Fruit fly (Drosophila melanogaster): ENCODE measurements around the gene CG5056.

Gene CG5056

DNA sequence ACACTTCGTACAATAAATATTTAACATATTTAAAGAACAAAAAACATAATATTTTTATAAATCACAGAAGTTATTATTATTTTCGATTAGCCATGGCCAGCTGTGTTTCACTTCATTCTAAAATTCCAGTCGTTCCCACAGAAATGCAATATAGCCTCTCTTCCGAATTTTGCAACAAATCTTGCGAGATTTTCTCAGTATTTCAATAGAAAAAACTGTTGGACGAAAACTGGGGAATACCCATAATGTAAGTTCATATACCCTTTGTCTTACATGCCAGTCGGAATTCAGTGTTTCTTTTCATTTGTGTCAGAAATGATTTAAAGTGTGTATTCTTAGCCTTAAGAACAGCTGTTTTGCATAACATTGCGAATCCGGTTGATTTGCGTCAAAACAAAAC lies 10.0 kb upstream of the CG5056 start, which contains the start of the genes CtsL4 and ClpP (continued):
- TF ChIP-seq CG3032 (tag; optimal IDR thresholded peaks at IDR 0.05) (peak; percentile 45), CG1621 (tag; optimal IDR thresholded peaks at IDR 0.05) (peak; percentile 61), spab (GFP tag; optimal IDR thresholded peaks at IDR 0.05) (no peak), CG16779 (tag; optimal IDR thresholded peaks at IDR 0.05) (no peak), pdm3 (GFP tag; optimal IDR thresholded peaks at IDR 0.05) (no peak), Eip93F (GFP tag; optimal IDR thresholded peaks at IDR 0.05) (no peak), CG11762 (GFP tag; optimal IDR thresholded peaks at IDR 0.05; ENCODE audit: insufficient read depth) (no peak), CG34406 (GFP tag; optimal IDR thresholded peaks at IDR 0.05) (peak; percentile 40), achi (GFP tag; optimal IDR thresholded peaks at IDR 0.05) (no peak), CG6854 (GFP tag; optimal IDR thresholded peaks at IDR 0.05) (no peak), CG4318 (GFP tag; optimal IDR thresholded peaks at IDR 0.05) (no peak), CG10631 (GFP tag; optimal IDR thresholded peaks at IDR 0.05) (no peak), CG6792 (GFP tag; optimal IDR thresholded peaks at IDR 0.05) (no peak), Ets21C (GFP tag; optimal IDR thresholded peaks at IDR 0.05) (no peak), CG6808 (GFP tag; optimal IDR thresholded peaks at IDR 0.05) (no peak), lz (GFP tag; optimal IDR thresholded peaks at IDR 0.05) (peak; percentile 45), CG15336 (GFP tag; IDR thresholded peaks at IDR 0.05) (no peak), Eip78C (GFP tag) (no peak), CG3919 (GFP tag; optimal IDR thresholded peaks at IDR 0.05) (no peak), CG8632 (GFP tag; optimal IDR thresholded peaks at IDR 0.05) (peak; percentile 37), Sox14 (GFP tag; optimal IDR thresholded peaks at IDR 0.05) (peak; percentile 88)

DNA sequence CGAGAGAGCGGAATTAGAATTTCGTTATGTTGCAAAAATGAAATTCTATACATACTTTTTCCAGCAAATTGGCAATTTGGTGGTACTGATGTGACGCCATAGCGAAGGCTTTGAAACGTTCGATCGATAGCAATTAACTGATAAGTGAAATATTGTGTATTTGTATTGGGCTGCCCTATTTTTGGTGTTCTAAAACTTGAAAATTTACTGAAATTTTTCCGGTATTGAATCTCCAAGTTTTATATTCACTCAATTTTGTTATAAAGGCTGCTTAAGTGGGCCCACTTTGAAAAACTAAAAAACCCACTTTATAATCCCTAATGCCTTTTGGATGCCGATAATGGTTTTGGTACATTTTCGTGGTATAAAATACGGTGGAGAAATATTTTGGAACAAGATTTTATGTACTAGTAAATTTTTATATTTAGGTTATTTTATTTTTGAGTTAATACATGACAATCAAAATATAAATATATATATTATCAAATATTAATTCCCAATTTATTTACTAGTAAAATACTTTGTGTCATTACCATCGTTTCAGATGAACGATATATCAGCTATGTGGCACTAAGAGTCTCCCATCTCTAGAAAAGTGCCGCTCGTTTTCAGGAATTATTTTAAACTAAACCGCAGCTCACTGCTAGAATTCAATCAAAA lies 4.0 kb upstream of the CG5056 start, which contains the start of the genes Cand1 and pim:
Gene Cand1 (minus strand): TSS at position 300 of the 660 bp plus-strand sequence.
Gene pim (plus strand): TSS at position 582 of the 660 bp plus-strand sequence.
- TF ChIP-seq CG11294 (GFP tag; IDR thresholded peaks at IDR 0.05) (no peak), CG3032 (tag; optimal IDR thresholded peaks at IDR 0.05) (peak; percentile 16)

DNA sequence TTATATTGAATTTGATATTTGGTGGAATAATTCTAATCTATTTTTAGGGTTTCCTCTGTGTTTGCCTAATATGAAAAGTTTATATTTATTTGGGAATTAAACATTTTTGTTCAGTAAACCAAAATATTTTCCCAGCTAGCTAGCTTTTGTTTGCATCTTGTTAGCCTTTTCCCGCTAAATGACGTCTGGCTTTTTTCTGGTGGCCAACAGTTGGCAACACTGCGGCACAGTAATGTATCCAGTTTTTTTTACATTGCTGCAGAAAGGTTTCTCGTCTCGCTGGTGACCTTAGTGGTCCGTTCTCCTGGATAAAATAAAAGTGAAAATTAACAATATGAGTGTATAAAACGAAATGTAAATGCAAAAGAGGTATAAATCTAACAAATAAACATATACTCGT lies 2.3 kb upstream of the CG5056 start, which contains the start of gene lft:
Gene lft (plus strand): TSS at position 243 of the 400 bp plus-strand sequence.
- TF ChIP-seq Eip75B (GFP tag; optimal IDR thresholded peaks at IDR 0.05) (no peak), OdsH (GFP tag; optimal IDR thresholded peaks at IDR 0.05) (no peak), CG6854 (GFP tag; optimal IDR thresholded peaks at IDR 0.05) (no peak), CG11762 (GFP tag; optimal IDR thresholded peaks at IDR 0.05; ENCODE audit: insufficient read depth) (no peak), CG8632 (GFP tag; optimal IDR thresholded peaks at IDR 0.05) (no peak), esn (GFP tag; optimal IDR thresholded peaks at IDR 0.05) (no peak), dsx (GFP tag; optimal IDR thresholded peaks at IDR 0.05; ENCODE audit: poor library complexity, severe bottlenecking) (peak; percentile 51), Lpt (GFP tag; optimal IDR thresholded peaks at IDR 0.05) (no peak), CG10669 (GFP tag; optimal IDR thresholded peaks at IDR 0.05) (no peak), CG8319 (GFP tag; optimal IDR thresholded peaks at IDR 0.05) (peak; percentile 53), CG11294 (GFP tag; IDR thresholded peaks at IDR 0.05) (no peak), Ets21C (GFP tag; optimal IDR thresholded peaks at IDR 0.05) (no peak), net (GFP tag; optimal IDR thresholded peaks at IDR 0.05) (no peak), CG34406 (GFP tag; optimal IDR thresholded peaks at IDR 0.05) (no peak), Eip78C (GFP tag) (peak; percentile 42), ss (GFP tag; optimal IDR thresholded peaks at IDR 0.05) (peak in 1 of 2 experiments; percentile 32), CG9139 (GFP tag; optimal IDR thresholded peaks at IDR 0.05) (no peak), Hr38 (GFP tag; optimal IDR thresholded peaks at IDR 0.05) (no peak), achi (GFP tag; optimal IDR thresholded peaks at IDR 0.05) (no peak), CG1621 (tag; optimal IDR thresholded peaks at IDR 0.05) (no peak), Ets96B (tag; optimal IDR thresholded peaks at IDR 0.05) (no peak), spab (GFP tag; optimal IDR thresholded peaks at IDR 0.05) (no peak)

DNA sequence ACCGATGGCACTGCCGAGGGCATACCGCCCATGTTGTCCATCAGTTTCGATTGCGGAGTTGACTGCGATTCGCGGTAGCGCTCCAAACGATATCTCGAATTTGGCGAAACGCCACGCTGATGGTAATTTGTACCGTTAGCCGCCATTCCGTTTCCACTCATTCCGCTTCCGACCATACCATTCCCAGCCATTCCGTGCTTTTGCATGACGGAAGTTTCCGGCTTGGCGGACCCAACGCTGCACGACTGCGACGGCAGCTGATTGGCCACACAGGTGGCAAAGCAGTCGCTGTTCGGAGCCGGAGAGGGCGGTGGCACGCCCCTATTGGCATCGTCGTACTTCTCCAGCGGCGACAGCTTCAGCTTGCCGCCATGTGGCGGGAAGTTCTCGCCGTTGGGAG lies 5.8 kb downstream of the CG5056 start:
- TF ChIP-seq CG10631 (GFP tag; optimal IDR thresholded peaks at IDR 0.05) (no peak), lz (GFP tag; optimal IDR thresholded peaks at IDR 0.05) (no peak), Met (GFP tag; optimal IDR thresholded peaks at IDR 0.05) (no peak), Lpt (GFP tag; optimal IDR thresholded peaks at IDR 0.05) (no peak), CG6808 (GFP tag; optimal IDR thresholded peaks at IDR 0.05) (no peak), Eip78C (GFP tag) (peak; percentile 8)
